Worm (Caenorhabditis elegans): ENCODE data around the gene Y38E10A.34.
A peak's percentile ranks its signal among the peaks of the same experiment; 100 is the strongest.

Gene Y38E10A.34

DNA sequence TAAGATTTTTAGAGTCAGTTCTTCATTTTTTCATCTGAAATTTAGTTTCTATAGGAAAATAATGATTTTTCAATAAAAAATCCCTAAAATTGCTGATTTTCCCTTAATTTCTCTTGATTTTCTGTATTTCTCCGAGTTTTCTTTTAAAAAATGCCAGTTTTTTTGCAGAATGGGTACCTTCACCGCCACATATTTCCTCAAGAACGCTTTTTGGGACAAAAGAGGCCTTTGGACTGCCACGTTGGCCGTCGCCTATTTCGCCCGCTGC lies 47.8 kb downstream of the Y38E10A.34 start, which contains the start of gene Y38E10A.24:
Y38E10A.24 (plus strand) TSS at position 169 of the 268 bp plus-strand sequence.
- TF ChIP-seq elt-3 (tag; optimal IDR thresholded peaks at IDR 0.05) (no peak), nhr-237 (tag; optimal IDR thresholded peaks at IDR 0.05) (no peak), drap-1 (GFP tag; optimal IDR thresholded peaks at IDR 0.05) (no peak), M03D4.4 (tag; optimal IDR thresholded peaks at IDR 0.05) (no peak)

- no peak for TF ChIP-seq hlh-1 (tag; optimal IDR thresholded peaks at IDR 0.05)
- TF ChIP-seq lin-13 (tag; optimal IDR thresholded peaks at IDR 0.05), result peak; percentile 48
- TF ChIP-seq pha-4 (tag; optimal IDR thresholded peaks at IDR 0.05), result peak; percentile 6
- peak; percentile 45 for TF ChIP-seq lsy-2 (tag; optimal IDR thresholded peaks at IDR 0.05)
- peak; percentile 67 for TF ChIP-seq ces-1 (GFP tag; optimal IDR thresholded peaks at IDR 0.05)
Observed at ce11 chrII:12679635-12680034, 48.6 kb downstream of the Y38E10A.34 start, which contains the start of the genes Y38E10A.33 and cox-10. Gene Y38E10A.33, minus strand, starts transcription at chrII:12679646. Gene cox-10, plus strand, starts transcription at chrII:12679954.
